Fruit fly (Drosophila melanogaster) whole organism: ENCODE measurements around the gene Nlg4.
A peak's percentile ranks its signal among the peaks of the same experiment; 100 is the strongest.

Experiments used
- CG8478 ChIP-seq: fragments of >200 bp; optimal IDR thresholded peaks from 2 replicates; lab custom pipeline; 2018; ENCODE audit warnings: inconsistent platforms
- Dll ChIP-seq: fragments of >200 bp; optimal IDR thresholded peaks from 2 replicates; lab custom pipeline; 2017
- EcR ChIP-seq, 2 experiments: fragments of >200 bp; optimal IDR thresholded peaks; 2 replicates each; lab custom pipeline; 2017; ENCODE audit warnings: missing biosample characterization in 2 of 2, missing genetic modification characterization in 2 of 2, missing genetic modification reagents in 2 of 2
- pan ChIP-seq: fragments of >200 bp; optimal IDR thresholded peaks from 2 replicates; lab custom pipeline; 2017
- psq ChIP-seq: fragments of >200 bp; optimal IDR thresholded peaks from 2 replicates; lab custom pipeline; 2017
- usp ChIP-seq: fragments of >200 bp; optimal IDR thresholded peaks from 2 replicates; lab custom pipeline; 2017; ENCODE audit warnings: missing biosample characterization, missing genetic modification characterization, mixed read lengths

Gene Nlg4

DNA sequence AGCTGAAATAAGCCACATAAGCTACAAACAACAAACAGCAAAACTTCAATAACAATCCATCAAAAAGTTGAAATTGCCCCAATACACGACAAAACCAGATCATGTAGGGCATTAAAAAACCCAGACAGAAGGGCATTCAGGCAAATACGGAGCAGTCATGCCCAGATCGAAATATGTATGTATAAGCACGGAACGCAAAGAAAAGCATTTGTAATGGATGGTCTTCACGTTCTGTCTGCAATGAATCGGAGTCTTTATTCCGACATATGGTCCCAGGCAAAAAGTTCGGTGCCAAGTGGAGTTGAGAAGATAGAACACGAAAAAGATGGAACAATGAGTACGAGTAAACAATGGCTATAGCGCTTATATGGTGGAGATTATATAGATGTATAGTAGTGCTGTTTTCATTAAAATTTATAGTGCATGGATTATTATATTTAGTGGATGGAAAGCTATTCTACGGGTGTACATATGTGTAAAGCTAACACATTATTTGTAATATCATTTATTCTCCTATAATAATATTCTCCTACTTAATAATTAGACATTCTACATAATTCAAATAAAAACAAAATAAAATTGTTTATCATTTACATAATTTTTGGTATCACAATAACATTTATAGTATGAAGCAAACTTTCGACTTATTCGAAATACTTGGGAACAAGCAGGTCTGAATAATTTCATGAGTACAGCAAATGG, 51.8 kb downstream of the Nlg4 start:
- no peak for TF ChIP-seq Dll (lab: Kevin White, UChicago)
- TF ChIP-seq CG8478: no peak
- no peak for TF ChIP-seq usp (GFP tag; lab: Kevin White, UChicago)
- TF ChIP-seq EcR (GFP tag; optimal IDR thresholded peaks at IDR 0.05; lab: Kevin White, UChicago): no peak
- TF ChIP-seq psq (lab: Kevin White, UChicago): no peak

DNA sequence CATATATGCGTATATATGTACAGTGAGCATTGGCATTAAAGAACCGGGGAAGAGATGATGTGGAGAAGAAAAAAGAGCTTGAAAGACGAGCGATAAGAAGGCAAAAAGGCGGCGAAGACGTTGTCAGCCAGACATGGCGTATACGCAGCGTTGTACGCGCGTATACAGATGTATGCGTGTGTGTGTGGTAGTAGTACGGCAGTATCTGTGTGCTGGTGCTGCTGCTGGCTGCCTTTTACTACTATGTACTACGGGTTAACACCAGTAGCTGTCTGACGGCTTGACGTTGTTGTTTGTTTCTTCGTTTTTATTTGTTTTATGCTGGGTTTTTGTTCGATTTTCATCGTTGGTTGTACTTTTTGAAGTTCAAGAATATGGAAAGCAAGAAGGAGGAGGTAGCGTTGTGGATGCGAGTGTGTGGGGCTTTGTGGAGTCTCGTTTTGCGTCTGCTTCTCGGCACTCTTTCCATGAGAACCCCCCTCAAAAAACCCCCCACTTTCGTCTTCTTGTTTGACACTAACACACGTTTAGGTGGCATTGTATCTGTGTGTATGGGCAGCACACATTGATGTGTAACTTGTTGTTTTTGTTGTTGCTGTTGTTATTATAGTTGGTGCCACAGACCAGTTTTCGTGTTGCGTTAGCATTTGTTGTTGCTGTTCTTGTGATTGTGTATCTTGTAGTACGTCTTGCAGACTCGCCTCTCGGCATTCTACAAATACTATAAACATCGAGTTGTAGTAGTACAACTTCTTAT, 52.7 kb downstream of the Nlg4 start:
- TF ChIP-seq CG8478: peak; percentile 6
- peak in 1 of 2 experiments; percentile 16 for TF ChIP-seq EcR (GFP tag; optimal IDR thresholded peaks at IDR 0.05; lab: Kevin White, UChicago)
- TF ChIP-seq Dll (lab: Kevin White, UChicago): no peak

DNA sequence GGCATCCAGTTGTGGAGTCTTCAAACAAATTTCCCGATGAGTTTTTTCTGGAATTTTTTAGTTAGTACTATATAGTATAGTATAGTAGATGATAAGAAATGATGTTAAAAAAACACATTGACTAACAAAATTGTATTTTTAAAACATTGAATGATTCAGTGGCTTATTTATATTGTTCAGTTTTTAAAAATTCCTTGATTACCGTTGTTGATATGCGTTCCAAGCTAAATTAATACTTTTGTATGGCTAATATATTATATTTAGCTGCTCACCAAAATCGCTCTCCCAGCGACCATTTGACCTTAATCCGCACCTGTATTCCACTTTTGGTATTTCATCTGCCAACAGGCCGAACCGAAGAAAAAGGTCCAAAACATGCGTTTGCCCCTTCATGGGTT, 53.3 kb downstream of the Nlg4 start:
- TF ChIP-seq Dll (lab: Kevin White, UChicago) (no peak), CG8478 (no peak), psq (lab: Kevin White, UChicago) (no peak), pan (no peak), usp (GFP tag; lab: Kevin White, UChicago) (no peak), EcR (GFP tag; optimal IDR thresholded peaks at IDR 0.05; lab: Kevin White, UChicago) (no peak)

DNA sequence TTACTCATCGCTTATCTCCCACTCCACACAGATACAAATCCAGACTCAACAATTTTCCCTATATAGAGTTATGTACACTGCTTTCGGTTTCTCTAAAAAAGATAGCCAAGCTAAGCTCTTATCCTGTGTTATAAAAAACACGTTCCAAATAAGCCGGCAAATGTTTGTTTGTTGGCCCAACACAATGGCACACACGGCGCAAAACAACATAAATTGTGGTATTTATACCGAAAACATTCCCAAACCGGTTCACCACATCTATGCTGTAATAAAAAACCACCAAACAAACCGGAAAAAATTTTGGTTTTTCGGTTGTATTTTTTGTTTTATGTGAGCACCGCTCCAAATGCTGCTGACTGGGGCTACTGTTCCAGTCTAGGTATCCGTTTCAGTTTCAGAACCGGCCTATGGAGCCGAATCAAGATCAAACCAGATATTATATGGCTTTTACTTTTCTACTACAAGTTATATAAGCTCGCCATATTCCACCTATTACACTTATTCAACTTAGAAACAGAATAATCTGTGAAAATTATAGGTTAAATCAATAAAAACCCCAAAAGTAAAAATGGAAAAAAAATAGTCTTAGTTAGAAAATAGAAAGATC, 54.3 kb downstream of the Nlg4 start:
- TF ChIP-seq CG8478 (no peak), psq (lab: Kevin White, UChicago) (no peak), EcR (GFP tag; optimal IDR thresholded peaks at IDR 0.05; lab: Kevin White, UChicago) (no peak), Dll (lab: Kevin White, UChicago) (no peak), usp (GFP tag; lab: Kevin White, UChicago) (no peak), pan (no peak)

DNA sequence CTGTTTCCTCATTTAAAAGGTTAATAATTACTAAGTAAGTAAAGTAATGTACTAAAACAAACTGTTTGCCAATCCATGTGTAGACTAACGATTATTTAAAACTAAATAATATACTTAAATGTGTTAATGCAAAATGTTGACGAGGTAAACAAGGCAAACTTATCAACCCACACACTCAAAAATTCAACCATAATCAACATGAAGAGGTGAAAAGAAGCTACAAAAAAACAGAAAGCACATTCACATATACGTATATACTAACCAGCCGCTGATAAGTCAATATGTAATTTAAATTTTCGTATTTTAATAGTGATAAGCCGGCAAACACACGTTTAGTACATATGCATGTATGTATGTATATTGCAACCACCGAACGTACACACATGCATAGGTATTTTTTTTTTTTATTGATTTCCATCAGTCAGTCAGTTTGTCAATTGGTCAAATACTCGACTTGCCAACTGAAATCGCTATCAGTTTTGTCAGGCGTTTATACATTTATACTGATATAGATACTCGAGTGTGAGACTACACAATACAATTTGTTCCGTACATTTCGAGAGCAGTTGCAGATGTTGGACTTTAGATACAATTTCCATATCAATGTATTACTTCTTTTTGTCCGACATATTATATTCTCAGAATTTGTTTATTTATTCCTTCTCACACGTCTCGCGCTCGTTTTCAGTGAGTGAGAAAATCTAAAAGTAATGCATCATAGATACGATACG, 55.0 kb downstream of the Nlg4 start:
- TF ChIP-seq pan: no peak
- no peak for TF ChIP-seq usp (GFP tag; lab: Kevin White, UChicago)
- no peak for TF ChIP-seq EcR (GFP tag; optimal IDR thresholded peaks at IDR 0.05; lab: Kevin White, UChicago)
- TF ChIP-seq Dll (lab: Kevin White, UChicago): no peak

DNA sequence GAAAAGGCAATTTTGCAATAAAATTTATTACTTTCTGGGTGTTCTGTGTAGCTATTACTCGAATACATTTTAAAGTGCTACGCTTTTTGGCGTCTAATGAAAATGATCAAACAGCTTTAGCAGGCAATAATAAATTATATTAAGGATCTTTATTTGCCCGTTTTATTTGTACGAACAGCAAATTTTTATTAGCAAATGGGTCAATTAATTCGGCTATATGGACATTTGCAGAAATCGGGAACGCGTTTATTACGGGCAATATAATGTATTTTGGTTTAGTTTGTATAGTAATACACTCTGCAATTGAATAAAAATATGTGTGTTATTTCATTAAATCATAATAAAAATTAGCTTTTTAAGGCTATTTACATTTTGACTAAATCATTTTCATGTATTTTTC, 55.8 kb downstream of the Nlg4 start:
- TF ChIP-seq psq (lab: Kevin White, UChicago) (no peak), usp (GFP tag; lab: Kevin White, UChicago) (no peak), CG8478 (no peak), Dll (lab: Kevin White, UChicago) (no peak), pan (no peak), EcR (GFP tag; optimal IDR thresholded peaks at IDR 0.05; lab: Kevin White, UChicago) (no peak)

DNA sequence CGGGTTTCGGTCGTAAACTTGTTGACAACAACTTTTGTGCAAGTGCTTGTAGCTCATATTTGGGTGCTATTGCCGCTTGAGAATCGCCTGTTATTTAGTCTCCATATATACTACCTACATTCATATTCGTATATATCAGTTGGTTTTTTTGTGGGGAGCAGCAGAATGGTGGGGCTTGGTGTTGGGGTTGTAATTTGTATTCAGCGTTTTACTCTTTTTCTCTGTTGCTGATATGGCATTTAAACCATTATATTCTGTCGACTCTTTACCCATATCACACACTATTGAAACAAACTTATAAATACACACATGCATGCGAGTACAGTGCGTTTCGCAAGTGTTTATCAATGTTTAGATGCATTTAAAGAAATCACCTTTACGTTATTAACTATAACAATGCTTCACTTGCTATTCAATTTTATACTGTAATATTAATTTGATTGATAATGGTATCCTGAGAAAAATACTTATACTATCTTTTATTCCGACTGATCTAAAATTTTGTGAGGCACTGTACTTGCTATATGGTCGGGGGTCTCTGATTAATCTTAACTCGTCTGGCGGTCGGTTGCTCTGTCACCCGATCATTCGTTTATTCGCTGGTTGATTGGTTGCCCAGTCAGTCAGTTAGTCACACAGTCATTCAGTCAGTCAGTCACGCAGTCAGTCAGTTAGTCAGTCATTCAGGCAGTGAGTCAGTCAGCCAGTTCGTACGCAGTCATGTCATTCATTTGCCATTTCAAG, 56.8 kb downstream of the Nlg4 start:
- no peak for TF ChIP-seq usp (GFP tag; lab: Kevin White, UChicago)
- no peak for TF ChIP-seq psq (lab: Kevin White, UChicago)
- no peak for TF ChIP-seq CG8478
- no peak for TF ChIP-seq pan
- TF ChIP-seq EcR (GFP tag; optimal IDR thresholded peaks at IDR 0.05; lab: Kevin White, UChicago): no peak
- TF ChIP-seq Dll (lab: Kevin White, UChicago): no peak

DNA sequence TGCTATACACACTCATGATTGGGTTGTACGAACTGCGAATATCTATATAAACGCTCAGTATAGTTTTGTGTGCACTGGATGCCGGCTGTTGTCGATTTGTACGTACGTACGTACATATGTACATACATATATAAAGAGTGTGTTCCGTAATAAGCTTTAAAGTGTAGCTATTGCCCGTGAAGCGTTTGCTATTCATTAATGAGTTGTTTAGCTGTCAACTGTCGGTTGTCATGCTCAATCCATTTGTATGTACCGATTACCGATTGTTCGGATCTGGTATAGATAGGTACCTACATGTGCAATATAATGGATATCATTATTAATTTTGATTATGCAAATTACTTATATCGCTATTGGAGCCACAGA, 57.3 kb downstream of the Nlg4 start:
- TF ChIP-seq EcR (GFP tag; optimal IDR thresholded peaks at IDR 0.05; lab: Kevin White, UChicago) (no peak), Dll (lab: Kevin White, UChicago) (no peak), CG8478 (no peak), usp (GFP tag; lab: Kevin White, UChicago) (no peak), pan (no peak), psq (lab: Kevin White, UChicago) (no peak)

DNA sequence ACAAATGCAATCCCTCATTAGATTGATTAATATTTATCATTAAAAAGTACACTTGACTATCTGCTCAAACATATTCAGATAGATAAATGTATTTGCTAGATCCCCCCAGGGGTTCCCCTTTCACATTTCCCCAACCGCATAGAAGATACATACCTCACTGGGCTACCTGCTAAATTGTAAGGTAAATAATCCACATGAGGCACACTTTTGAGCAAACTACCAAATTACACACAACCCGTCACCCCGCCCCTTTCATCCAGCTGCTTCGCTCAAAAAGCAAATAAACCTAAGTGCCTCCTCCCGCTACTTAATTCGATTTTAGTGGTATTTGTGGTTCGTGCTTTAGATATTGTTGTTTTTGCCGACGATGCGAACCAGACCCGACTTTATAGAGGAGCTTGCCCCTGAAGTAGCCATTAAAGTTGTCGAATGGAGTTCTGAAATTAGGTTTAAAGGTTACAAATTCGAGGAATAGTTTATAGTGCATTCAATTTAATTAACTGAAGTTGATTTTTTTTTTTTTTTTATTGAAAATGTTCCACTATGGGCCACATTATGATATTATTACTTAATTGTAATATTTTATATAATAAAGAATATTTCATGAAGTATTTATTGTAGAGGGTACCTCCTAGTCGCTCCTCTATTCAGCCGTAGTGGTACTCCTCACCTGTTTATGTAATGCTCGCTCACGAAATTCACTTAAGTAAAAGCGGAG, 58.5 kb downstream of the Nlg4 start:
- no peak for TF ChIP-seq pan
- TF ChIP-seq psq (lab: Kevin White, UChicago): no peak
- TF ChIP-seq EcR (GFP tag; optimal IDR thresholded peaks at IDR 0.05; lab: Kevin White, UChicago): no peak
- TF ChIP-seq Dll (lab: Kevin White, UChicago): no peak
- TF ChIP-seq CG8478: no peak
- TF ChIP-seq usp (GFP tag; lab: Kevin White, UChicago): no peak

DNA sequence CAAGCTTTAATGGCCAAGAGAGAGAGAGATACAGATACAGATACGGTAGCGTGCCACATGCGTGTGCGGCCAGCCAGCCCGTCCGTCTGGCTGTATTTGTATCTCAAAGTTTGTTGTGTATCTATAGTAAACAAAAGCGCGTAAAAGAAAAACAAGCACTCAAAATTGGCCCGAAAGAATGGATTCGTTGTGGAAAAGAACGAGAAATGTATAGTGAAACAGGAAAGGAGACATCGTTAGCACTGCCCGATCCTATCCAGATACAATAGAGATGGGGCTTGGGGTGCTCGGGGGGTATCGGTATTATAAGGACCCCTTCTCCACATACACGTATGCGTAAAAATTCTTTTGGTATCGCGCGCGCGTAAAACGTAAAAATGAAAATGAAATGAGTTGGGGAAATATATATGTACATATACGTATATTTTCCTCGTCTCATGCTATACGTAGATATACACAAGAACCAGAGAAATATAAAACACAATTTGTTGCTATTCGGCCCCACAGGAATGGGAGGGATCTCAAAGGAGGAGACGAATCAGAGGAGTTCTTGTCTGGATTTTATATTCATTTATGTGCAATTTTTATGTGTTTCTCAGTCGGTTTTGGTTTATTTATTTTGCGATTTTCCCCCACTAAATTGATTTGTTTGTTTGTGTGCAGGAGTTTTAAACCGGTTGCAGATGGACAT, 59.3 kb downstream of the Nlg4 start:
- TF ChIP-seq Dll (lab: Kevin White, UChicago) (no peak), usp (GFP tag; lab: Kevin White, UChicago) (no peak), pan (no peak), CG8478 (no peak), EcR (GFP tag; optimal IDR thresholded peaks at IDR 0.05; lab: Kevin White, UChicago) (no peak), psq (lab: Kevin White, UChicago) (no peak)
